Worm (Caenorhabditis elegans) whole organism, young adult: ENCODE data around the gene gur-5.

Experiments used
- C06A6.2 ChIP-seq: fragments of 200-800 bp; sonication (Bioruptor generic); conservative IDR thresholded peaks from 2 replicates; pipeline ENCODE4 v1.3.6; 2022; ENCODE audit warnings: missing genetic modification characterization, missing compliant biosample characterization
- F23B12.7 ChIP-seq: sonication (generic microtip); optimal IDR thresholded peaks from 2 replicates; lab custom pipeline; 2017; ENCODE audit warnings: missing genetic modification characterization, mild to moderate bottlenecking, missing compliant biosample characterization, antibody characterized with exemption, moderate library complexity; ENCODE audit not compliant: insufficient read depth
- F55B11.4 ChIP-seq: sonication (generic microtip); optimal IDR thresholded peaks from 2 replicates; lab custom pipeline; 2016; ENCODE audit warnings: missing compliant biosample characterization, missing genetic modification characterization, borderline replicate concordance; ENCODE audit not compliant: insufficient read depth
- F57C9.4 ChIP-seq: sonication (generic microtip); optimal IDR thresholded peaks from 2 replicates; lab custom pipeline; 2017; ENCODE audit warnings: mild to moderate bottlenecking, missing genetic modification characterization, missing compliant biosample characterization
- Y67H2A.10 ChIP-seq: fragments of 200-800 bp; sonication (Bioruptor generic); conservative IDR thresholded peaks from 2 replicates; pipeline ENCODE4 v1.3.6; 2022; ENCODE audit warnings: missing genetic modification reagents, missing genetic modification characterization, missing compliant biosample characterization
- akir-1 ChIP-seq: fragments of 200-800 bp; sonication (Bioruptor generic); optimal IDR thresholded peaks from 2 replicates; lab custom pipeline; 2018; ENCODE audit warnings: mild to moderate bottlenecking, missing genetic modification characterization, moderate library complexity, missing compliant biosample characterization
- athp-1 ChIP-seq: sonication (generic microtip); optimal IDR thresholded peaks from 2 replicates; lab custom pipeline; 2017; ENCODE audit warnings: mild to moderate bottlenecking, missing genetic modification characterization, missing compliant biosample characterization
- attf-5 ChIP-seq: fragments of 200-800 bp; sonication (Bioruptor generic); optimal IDR thresholded peaks from 2 replicates; lab custom pipeline; 2018; ENCODE audit warnings: mild to moderate bottlenecking, missing genetic modification characterization, missing compliant biosample characterization
- bed-2 ChIP-seq: fragments of 200-800 bp; sonication (Bioruptor generic); IDR thresholded peaks from 2 replicates; pipeline ENCODE4 v1.3.6; 2022; ENCODE audit warnings: missing genetic modification reagents, missing genetic modification characterization, missing compliant biosample characterization
- cebp-1 ChIP-seq, 2 experiments: fragments of 200-800 bp in 1 of 2; sonication (Bioruptor generic) in 1 of 2; sonication (generic microtip) in 1 of 2; IDR thresholded peaks in 1 of 2; optimal IDR thresholded peaks in 1 of 2; 2 replicates each; pipeline versions ENCODE4 v1.3.6 to Lab custom; 2017 to 2022; ENCODE audit warnings: missing compliant biosample characterization in 2 of 2, missing genetic modification characterization in 2 of 2, mild to moderate bottlenecking in 1 of 2, missing genetic modification reagents in 1 of 2, moderate library complexity in 1 of 2
- ceh-27 ChIP-seq: fragments of 200-800 bp; sonication (Bioruptor generic); optimal IDR thresholded peaks from 2 replicates; lab custom pipeline; 2018; ENCODE audit warnings: mild to moderate bottlenecking, missing genetic modification characterization, moderate library complexity, missing compliant biosample characterization
- die-1 ChIP-seq: sonication (generic microtip); optimal IDR thresholded peaks from 2 replicates; lab custom pipeline; 2016; ENCODE audit warnings: missing genotype, mild to moderate bottlenecking, missing genetic modification characterization, missing compliant biosample characterization
- dpl-1 ChIP-seq: fragments of 150-350 bp; optimal IDR thresholded peaks from 2 replicates; lab custom pipeline; 2014; ENCODE audit warnings: missing biosample characterization, missing genetic modification reagents, missing genetic modification characterization
- ekl-4 ChIP-seq: fragments of 200-800 bp; sonication (Bioruptor generic); IDR thresholded peaks from 2 replicates; pipeline ENCODE4 v1.3.6; 2022; ENCODE audit warnings: missing genetic modification reagents, missing genetic modification characterization, missing compliant biosample characterization
- hmg-1.2 ChIP-seq: fragments of 200-800 bp; sonication (Bioruptor generic); IDR thresholded peaks from 2 replicates; pipeline ENCODE4 v1.3.6; 2022; ENCODE audit warnings: missing genetic modification reagents, missing genetic modification characterization, missing compliant biosample characterization
- hmg-20 ChIP-seq: fragments of 200-800 bp; sonication (Bioruptor generic); IDR thresholded peaks from 2 replicates; pipeline ENCODE4 v1.3.6; 2022; ENCODE audit warnings: missing genetic modification reagents, missing genetic modification characterization, missing compliant biosample characterization
- hsf-1 ChIP-seq: fragments of 200-800 bp; sonication (Bioruptor generic); IDR thresholded peaks from 2 replicates; pipeline ENCODE4 v1.3.6; 2022; ENCODE audit warnings: missing genetic modification reagents, missing genetic modification characterization, missing compliant biosample characterization
- let-607 ChIP-seq, 2 experiments: fragments of 200-800 bp in 1 of 2; sonication (Bioruptor generic) in 1 of 2; sonication (generic microtip) in 1 of 2; optimal IDR thresholded peaks; 2 replicates each; lab custom pipeline; 2016 to 2018; ENCODE audit warnings: mild to moderate bottlenecking in 2 of 2, missing compliant biosample characterization in 2 of 2, missing genetic modification characterization in 2 of 2, moderate library complexity in 2 of 2, missing genotype in 1 of 2
- lin-26 ChIP-seq: fragments of 200-800 bp; sonication (Bioruptor generic); IDR thresholded peaks from 2 replicates; pipeline ENCODE4 v1.3.6; 2022; ENCODE audit warnings: missing genetic modification reagents, missing genetic modification characterization, missing compliant biosample characterization
- lin-40 ChIP-seq: sonication (generic microtip); optimal IDR thresholded peaks from 2 replicates; lab custom pipeline; 2016; ENCODE audit warnings: missing genetic modification characterization, mild to moderate bottlenecking, missing compliant biosample characterization, missing genotype, missing genetic modification reagents
- lin-54 ChIP-seq: fragments of 200-800 bp; sonication (Bioruptor generic); optimal IDR thresholded peaks from 2 replicates; lab custom pipeline; 2018; ENCODE audit warnings: mild to moderate bottlenecking, missing genetic modification characterization, missing compliant biosample characterization
- lir-1 ChIP-seq: fragments of 200-800 bp; sonication (Bioruptor generic); conservative IDR thresholded peaks from 2 replicates; pipeline ENCODE4 v1.3.6; 2022; ENCODE audit warnings: missing genetic modification reagents, missing genetic modification characterization, missing compliant biosample characterization
- madf-8 ChIP-seq: fragments of 200-800 bp; sonication (Bioruptor generic); conservative IDR thresholded peaks from 2 replicates; pipeline ENCODE4 v1.3.6; 2022; ENCODE audit warnings: missing genetic modification reagents, missing genetic modification characterization, missing compliant biosample characterization
- mcd-1 ChIP-seq: fragments of 200-800 bp; sonication (Bioruptor generic); IDR thresholded peaks from 2 replicates; pipeline ENCODE4 v1.3.6; 2022; ENCODE audit warnings: missing genetic modification reagents, missing genetic modification characterization, missing compliant biosample characterization
- mxl-1 ChIP-seq: sonication (generic microtip); optimal IDR thresholded peaks from 2 replicates; lab custom pipeline; 2016; ENCODE audit warnings: missing genetic modification characterization, missing compliant biosample characterization
- nfya-1 ChIP-seq: sonication (generic microtip); optimal IDR thresholded peaks from 2 replicates; lab custom pipeline; 2017; ENCODE audit warnings: antibody characterized with exemption, missing compliant biosample characterization, missing genetic modification characterization, borderline replicate concordance; ENCODE audit not compliant: insufficient read depth
- nhr-27 ChIP-seq: fragments of 200-800 bp; sonication (Bioruptor generic); optimal IDR thresholded peaks from 2 replicates; lab custom pipeline; 2018; ENCODE audit warnings: mild to moderate bottlenecking, missing genetic modification characterization, moderate library complexity, missing compliant biosample characterization
- nhr-80 ChIP-seq: sonication (generic microtip); optimal IDR thresholded peaks from 2 replicates; lab custom pipeline; 2016; ENCODE audit warnings: missing genetic modification characterization, missing compliant biosample characterization
- pbrm-1 ChIP-seq: fragments of 200-800 bp; sonication (Bioruptor generic); IDR thresholded peaks from 2 replicates; pipeline ENCODE4 v1.3.6; 2022; ENCODE audit warnings: missing genetic modification reagents, missing genetic modification characterization, missing compliant biosample characterization
- pha-4 ChIP-seq: fragments of 150-350 bp; sonication (generic microtip); optimal IDR thresholded peaks from 2 replicates; lab custom pipeline; 2014; ENCODE audit warnings: missing biosample characterization, missing genetic modification reagents, missing genetic modification characterization
- rec-8 ChIP-seq, 2 experiments: sonication (generic microtip); optimal IDR thresholded peaks; 2 replicates each; lab custom pipeline; 2016; ENCODE audit warnings: mild to moderate bottlenecking in 2 of 2, missing genetic modification characterization in 2 of 2, missing genetic modification reagents in 2 of 2, missing genotype in 2 of 2, missing biosample characterization in 1 of 2, missing compliant biosample characterization in 1 of 2, moderate library complexity in 1 of 2
- repo-1 ChIP-seq: sonication (generic microtip); optimal IDR thresholded peaks from 2 replicates; lab custom pipeline; 2017; ENCODE audit warnings: mild to moderate bottlenecking, missing genetic modification characterization, missing compliant biosample characterization
- sea-2 ChIP-seq: fragments of 200-800 bp; sonication (Bioruptor generic); IDR thresholded peaks from 2 replicates; pipeline ENCODE4 v1.3.6; 2022; ENCODE audit warnings: missing genetic modification characterization, missing compliant biosample characterization
- snpc-1.1 ChIP-seq: sonication (generic microtip); optimal IDR thresholded peaks from 2 replicates; lab custom pipeline; 2017; ENCODE audit warnings: missing genetic modification characterization, mild to moderate bottlenecking, missing compliant biosample characterization, antibody characterized with exemption, moderate library complexity, missing genotype, missing genetic modification reagents; ENCODE audit not compliant: insufficient read depth
- snpc-3.4 ChIP-seq: sonication (generic microtip); optimal IDR thresholded peaks from 2 replicates; lab custom pipeline; 2017; ENCODE audit warnings: missing genetic modification characterization, mild to moderate bottlenecking, missing compliant biosample characterization, antibody characterized with exemption, moderate library complexity, missing genotype, missing genetic modification reagents
- snpc-4 ChIP-seq, 5 experiments: fragments of 150-350 bp in 1 of 5; sonication (generic microtip) in 4 of 5; optimal IDR thresholded peaks; 2 replicates each; lab custom pipeline; 2014 to 2018; ENCODE audit warnings: missing genetic modification characterization in 5 of 5, missing biosample characterization in 3 of 5, antibody characterized with exemption in 2 of 5, mild to moderate bottlenecking in 2 of 5, missing compliant biosample characterization in 2 of 5, missing genotype in 2 of 5, moderate library complexity in 2 of 5, missing genetic modification reagents in 1 of 5
- sptf-2 ChIP-seq: fragments of 200-800 bp; sonication (Bioruptor generic); optimal IDR thresholded peaks from 2 replicates; lab custom pipeline; 2018; ENCODE audit warnings: mild to moderate bottlenecking, missing genetic modification characterization, missing compliant biosample characterization
- tlf-1 ChIP-seq: fragments of 200-800 bp; sonication (Bioruptor generic); optimal IDR thresholded peaks from 2 replicates; lab custom pipeline; 2018; ENCODE audit warnings: mild to moderate bottlenecking, missing genetic modification characterization, missing compliant biosample characterization
- unc-130 ChIP-seq: sonication (generic microtip); optimal IDR thresholded peaks from 2 replicates; lab custom pipeline; 2016; ENCODE audit warnings: missing genetic modification reagents, missing genetic modification characterization, missing compliant biosample characterization
- unc-62 ChIP-seq: fragments of 150-350 bp; optimal IDR thresholded peaks from 2 replicates; lab custom pipeline; 2014; ENCODE audit warnings: missing biosample characterization, missing genetic modification reagents, missing genetic modification characterization
- zfh-2 ChIP-seq: fragments of 200-800 bp; sonication (Bioruptor generic); conservative IDR thresholded peaks from 2 replicates; pipeline ENCODE4 v1.3.6; 2022; ENCODE audit warnings: missing genetic modification reagents, missing genetic modification characterization, missing compliant biosample characterization
- ztf-22 ChIP-seq: fragments of 200-800 bp; sonication (Bioruptor generic); optimal IDR thresholded peaks from 2 replicates; lab custom pipeline; 2018; ENCODE audit warnings: mild to moderate bottlenecking, missing genetic modification characterization, moderate library complexity, missing compliant biosample characterization

The gur-5 gene

DNA sequence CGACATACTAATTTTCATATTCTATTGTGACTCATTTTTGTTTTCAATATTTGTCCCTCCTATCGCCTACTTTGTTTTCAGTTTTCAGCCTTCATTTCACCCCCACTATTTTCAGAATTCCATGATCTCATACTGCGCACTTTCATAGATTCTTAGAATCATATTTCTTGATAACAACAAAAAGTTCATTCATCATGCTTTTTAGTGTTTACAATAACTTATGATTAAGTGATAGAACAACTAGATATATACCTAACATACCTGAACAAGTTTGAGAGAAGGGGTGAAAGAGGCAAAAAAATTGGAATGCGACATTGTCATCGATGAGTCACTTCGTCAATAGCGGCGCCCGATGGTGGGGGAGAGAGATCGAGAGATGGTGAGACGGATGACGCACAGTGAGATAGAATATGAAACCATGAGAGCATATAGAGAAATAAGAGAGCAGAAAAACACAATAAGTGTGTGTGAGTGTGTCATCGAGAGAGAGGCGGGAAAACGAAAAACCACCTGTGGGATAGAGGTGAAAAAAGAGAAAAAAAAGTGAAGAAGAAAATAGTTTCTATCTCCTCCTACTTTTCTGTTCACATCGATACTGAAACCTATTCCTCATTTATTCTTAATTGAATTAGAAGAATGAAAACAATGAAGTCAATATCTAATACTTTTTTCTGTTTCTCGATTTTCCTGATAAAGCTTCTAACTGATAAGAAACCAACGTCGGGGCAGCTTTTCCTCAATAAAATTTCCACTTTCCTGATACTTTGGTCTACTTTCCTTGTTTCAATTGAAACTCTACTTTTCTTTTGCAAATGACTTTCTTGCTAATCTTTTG, 51.7 kb downstream of the gur-5 start (continued):
- TF ChIP-seq athp-1: no peak
- peak; percentile 90 for TF ChIP-seq zfh-2
- TF ChIP-seq nhr-27 (tag; lab: Kevin White, UChicago): no peak
- no peak for TF ChIP-seq hmg-20
- TF ChIP-seq hmg-1.2 (GFP tag; lab: Robert Waterston, UW): peak; percentile 81
- TF ChIP-seq nfya-1 (tag; lab: Kevin White, UChicago): no peak
- no peak for TF ChIP-seq unc-130 (GFP tag; lab: Kevin White, UChicago)
- TF ChIP-seq dpl-1: no peak
- TF ChIP-seq hsf-1 (GFP tag; lab: Robert Waterston, UW): no peak
- no peak for TF ChIP-seq F55B11.4
- TF ChIP-seq akir-1: no peak
- TF ChIP-seq repo-1 (tag; lab: Kevin White, UChicago): no peak
- TF ChIP-seq, all 124 proteins: peak for 29

ce11 chrII:5337495-5337840, 52.3 kb downstream of the gur-5 start:
- TF ChIP-seq Y67H2A.10 (no peak), snpc-3.4 (no peak), nhr-80 (tag; lab: Kevin White, UChicago) (peak; percentile 31), nhr-27 (tag; lab: Kevin White, UChicago) (no peak), lin-26 (GFP tag; lab: Robert Waterston, UW) (0 out of 2 replicates have a peak, but pooled peaks have one; percentile 8), mxl-1 (tag; lab: Kevin White, UChicago) (no peak), unc-62 (peak; percentile 21), tlf-1 (GFP tag; lab: Kevin White, UChicago) (no peak)
- TF ChIP-seq, all 124 proteins: peak for 3

DNA sequence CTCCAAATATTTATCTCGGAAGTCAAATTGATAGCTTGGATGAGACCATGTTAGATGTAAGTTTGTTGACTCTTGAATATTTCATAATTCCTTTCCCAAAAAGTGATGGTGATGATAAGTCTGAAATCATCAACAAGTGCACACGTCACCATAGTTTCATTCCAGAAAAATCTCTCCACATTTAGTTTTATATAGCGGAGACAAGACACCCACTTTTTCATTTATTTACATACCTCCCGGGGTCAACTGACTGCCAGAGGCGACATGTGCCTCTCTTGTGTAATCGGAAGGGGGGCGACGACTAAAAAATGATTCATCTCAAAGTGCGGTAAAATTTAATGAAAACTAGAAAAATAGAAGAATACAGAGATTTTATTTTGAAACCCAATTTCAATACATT, 53.2 kb downstream of the gur-5 start:
- TF ChIP-seq cebp-1 (GFP tag; IDR thresholded peaks at IDR 0.05; lab: Robert Waterston, UW): peak; percentile 74
- peak; percentile 82 for TF ChIP-seq cebp-1 (tag; optimal IDR thresholded peaks at IDR 0.05; lab: Kevin White, UChicago)
- TF ChIP-seq bed-2 (GFP tag; lab: Robert Waterston, UW): no peak
- TF ChIP-seq F23B12.7 (tag; lab: Kevin White, UChicago): no peak
- TF ChIP-seq mcd-1 (GFP tag; lab: Robert Waterston, UW): no peak
- peak in 1 of 2 experiments; percentile 2 for TF ChIP-seq let-607 (tag; optimal IDR thresholded peaks at IDR 0.05; lab: Kevin White, UChicago)
- TF ChIP-seq madf-8: no peak
- no peak for TF ChIP-seq pbrm-1 (GFP tag; lab: Robert Waterston, UW)
- 0 out of 2 replicates have a peak, but pooled peaks have one; percentile 35 for TF ChIP-seq hsf-1 (GFP tag; lab: Robert Waterston, UW)
- no peak for TF ChIP-seq rec-8 (tag; optimal IDR thresholded peaks at IDR 0.05; lab: Kevin White, UChicago)
- no peak for TF ChIP-seq F57C9.4 (tag; lab: Kevin White, UChicago)
- no peak for TF ChIP-seq snpc-4 (GFP tag; optimal IDR thresholded peaks at IDR 0.05; lab: Kevin White, UChicago)
- TF ChIP-seq snpc-4 (tag; optimal IDR thresholded peaks at IDR 0.05; lab: Kevin White, UChicago): no peak
- 0 out of 2 replicates have a peak, but pooled peaks have one; percentile 10 for TF ChIP-seq ekl-4 (GFP tag; lab: Robert Waterston, UW)
- no peak for TF ChIP-seq ceh-27
- TF ChIP-seq pha-4 (tag; lab: Kevin White, UChicago): peak; percentile 56
- 0 out of 2 replicates have a peak, but pooled peaks have one; percentile 12 for TF ChIP-seq C06A6.2
- no peak for TF ChIP-seq lin-40
- no peak for TF ChIP-seq sptf-2 (GFP tag; lab: Kevin White, UChicago)
- TF ChIP-seq snpc-1.1 (tag; lab: Kevin White, UChicago): no peak
- peak; percentile 54 for TF ChIP-seq attf-5 (GFP tag; lab: Kevin White, UChicago)
- TF ChIP-seq nhr-80 (tag; lab: Kevin White, UChicago): peak; percentile 18
- TF ChIP-seq lir-1 (GFP tag; lab: Robert Waterston, UW): no peak
- no peak for TF ChIP-seq sea-2
- no peak for TF ChIP-seq lin-54 (GFP tag; lab: Kevin White, UChicago)
- no peak for TF ChIP-seq die-1
- 0 out of 2 replicates have a peak, but pooled peaks have one; percentile 17 for TF ChIP-seq lin-26 (GFP tag; lab: Robert Waterston, UW)
- TF ChIP-seq ztf-22 (GFP tag; lab: Kevin White, UChicago): no peak
